Fruit fly (Drosophila melanogaster): ENCODE results near the gene ATP6AP2.
A peak's percentile ranks its signal among the peaks of the same experiment; 100 is the strongest.

Gene ATP6AP2

dm6 chr3R:9266765-9267164, 6.3 kb downstream of the ATP6AP2 start, which contains the start of the genes TrpRS and Vps16A (continued):
- TF ChIP-seq CG18764 (GFP tag; optimal IDR thresholded peaks at IDR 0.05) (peak; percentile 13), CG11696 (GFP tag; IDR thresholded peaks at IDR 0.05) (no peak), dpn (GFP tag; optimal IDR thresholded peaks at IDR 0.05) (no peak), gcm2 (GFP tag; optimal IDR thresholded peaks at IDR 0.05) (no peak), amos (GFP tag; IDR thresholded peaks at IDR 0.05; ENCODE audit: partially characterized antibody) (peak; percentile 98), cato (GFP tag; optimal IDR thresholded peaks at IDR 0.05; ENCODE audit: borderline replicate concordance) (no peak), zfh2 (GFP tag; optimal IDR thresholded peaks at IDR 0.05) (no peak), CG8478 (optimal IDR thresholded peaks at IDR 0.05) (no peak), CG17359 (tag; optimal IDR thresholded peaks at IDR 0.05) (no peak), cas (GFP tag; IDR thresholded peaks at IDR 0.05) (no peak), pita (GFP tag; optimal IDR thresholded peaks at IDR 0.05) (no peak), CG14710 (tag; optimal IDR thresholded peaks at IDR 0.05) (peak; percentile 59), kah (GFP tag; optimal IDR thresholded peaks at IDR 0.05) (no peak), E2f2 (GFP tag; IDR thresholded peaks at IDR 0.05) (peak; percentile 65), Dek (tag; optimal IDR thresholded peaks at IDR 0.05) (no peak), seq (GFP tag; IDR thresholded peaks at IDR 0.05) (no peak), pum (GFP tag; optimal IDR thresholded peaks at IDR 0.05) (no peak)

dm6 chr3R:9287710-9288109, 27.3 kb downstream of the ATP6AP2 start:
- TF ChIP-seq Oaz (GFP tag; IDR thresholded peaks at IDR 0.05) = no peak
- no peak for TF ChIP-seq CG1529 (GFP tag; optimal IDR thresholded peaks at IDR 0.05)
- TF ChIP-seq Ets65A (GFP tag) = peak; percentile 93
- TF ChIP-seq sug (tag; optimal IDR thresholded peaks at IDR 0.05) = no peak
- TF ChIP-seq Lpt (GFP tag; optimal IDR thresholded peaks at IDR 0.05) = no peak
- no peak for TF ChIP-seq CG7357 (GFP tag; IDR thresholded peaks at IDR 0.05)
- TF ChIP-seq CG14050 (GFP tag; IDR thresholded peaks at IDR 0.05) = no peak

DNA sequence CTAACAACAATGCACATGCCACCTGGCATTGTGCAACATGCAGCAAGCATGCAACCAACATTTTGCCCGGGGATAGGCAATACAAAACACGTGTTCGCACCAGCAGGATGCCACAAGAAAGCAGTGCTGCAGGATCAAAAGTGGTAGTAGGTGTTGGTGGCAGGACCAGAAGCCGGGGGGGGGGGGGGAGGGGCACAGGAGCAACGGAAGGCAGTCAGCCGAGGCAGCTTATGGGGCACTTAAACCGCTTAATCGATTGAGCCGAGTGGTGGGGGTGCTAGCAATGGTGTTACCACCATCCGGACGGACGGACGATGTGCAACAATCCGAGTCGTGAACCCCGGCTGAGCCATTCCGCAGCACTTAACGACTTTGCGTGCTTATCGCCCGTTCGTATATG, 36.7 kb downstream of the ATP6AP2 start:
- TF ChIP-seq ssp (GFP tag; IDR thresholded peaks at IDR 0.05) (0 out of 2 replicates have a peak, but pooled peaks have one; percentile 8), dan (GFP tag; IDR thresholded peaks at IDR 0.05) (0 out of 2 replicates have a peak, but pooled peaks have one; percentile 23), hbn (GFP tag; IDR thresholded peaks at IDR 0.05; ENCODE audit: partially characterized antibody) (no peak), Hr39 (optimal IDR thresholded peaks at IDR 0.05) (peak; percentile 74), her (GFP tag; optimal IDR thresholded peaks at IDR 0.05) (no peak), CG6654 (GFP tag; optimal IDR thresholded peaks at IDR 0.05) (no peak), CG42726 (GFP tag; IDR thresholded peaks at IDR 0.05; ENCODE audit: partially characterized antibody) (no peak), HLH3B (GFP tag; IDR thresholded peaks at IDR 0.05) (no peak), CG8944 (GFP tag; optimal IDR thresholded peaks at IDR 0.05) (no peak), kay (GFP tag; optimal IDR thresholded peaks at IDR 0.05) (no peak), D19B (GFP tag; optimal IDR thresholded peaks at IDR 0.05) (no peak), CG2678 (tag; optimal IDR thresholded peaks at IDR 0.05) (no peak), lola (GFP tag; optimal IDR thresholded peaks at IDR 0.05) (no peak)
